Worm (Caenorhabditis elegans) whole organism, L4 larva: Measurements from ENCODE around the gene twk-25.

ENCODE experiments used
- F37D6.2 ChIP-seq: sonication (generic microtip); optimal IDR thresholded peaks from 2 replicates; lab custom pipeline; 2016; ENCODE audit warnings: mild to moderate bottlenecking, missing genetic modification characterization, missing compliant biosample characterization
- Y48G9A.11 ChIP-seq: fragments of 200-800 bp; sonication (Bioruptor generic); IDR thresholded peaks from 2 replicates; pipeline ENCODE4 v1.3.6; 2022; ENCODE audit warnings: missing genetic modification reagents, missing genetic modification characterization, missing compliant biosample characterization
- ama-1 ChIP-seq: fragments of 150-350 bp; optimal IDR thresholded peaks from 2 replicates; lab custom pipeline; 2014; ENCODE audit warnings: inconsistent platforms, mixed read lengths
- ces-1 ChIP-seq: fragments of 150-350 bp; sonication (generic microtip); optimal IDR thresholded peaks from 4 replicates; lab custom pipeline; 2014; ENCODE audit warnings: missing biosample characterization, missing genetic modification reagents, missing genetic modification characterization
- cey-2 ChIP-seq: sonication (generic microtip); optimal IDR thresholded peaks from 3 replicates; lab custom pipeline; 2017; ENCODE audit warnings: missing genetic modification characterization, mild to moderate bottlenecking, missing compliant biosample characterization, antibody characterized with exemption, borderline replicate concordance; ENCODE audit not compliant: insufficient read depth
- dpl-1 ChIP-seq: fragments of 150-350 bp; optimal IDR thresholded peaks from 2 replicates; lab custom pipeline; 2014; ENCODE audit warnings: missing biosample characterization, missing genetic modification reagents, missing genetic modification characterization
- hmg-1.1 ChIP-seq: fragments of 200-800 bp; sonication (Bioruptor generic); IDR thresholded peaks from 2 replicates; pipeline ENCODE4 v1.3.6; 2022; ENCODE audit warnings: missing genetic modification reagents, missing genetic modification characterization, missing compliant biosample characterization
- lim-7 ChIP-seq: fragments of 200-800 bp; sonication (Bioruptor generic); IDR thresholded peaks from 2 replicates; pipeline ENCODE4 v1.3.6; 2022; ENCODE audit warnings: missing genetic modification characterization, missing compliant biosample characterization
- lsy-2 ChIP-seq, 2 experiments: fragments of 150-350 bp in 1 of 2; sonication (generic microtip) in 1 of 2; optimal IDR thresholded peaks; 2 replicates each; lab custom pipeline; 2014 to 2017; ENCODE audit warnings: missing biosample characterization in 2 of 2, missing genetic modification characterization in 2 of 2
- nhr-11 ChIP-seq: fragments of 150-350 bp; optimal IDR thresholded peaks from 2 replicates; lab custom pipeline; 2014; ENCODE audit warnings: missing biosample characterization, missing genetic modification characterization
- nhr-77 ChIP-seq: fragments of 150-350 bp; optimal IDR thresholded peaks from 2 replicates; lab custom pipeline; 2014; ENCODE audit warnings: missing biosample characterization, missing genetic modification characterization
- pqm-1 ChIP-seq: sonication (generic microtip); optimal IDR thresholded peaks from 2 replicates; lab custom pipeline; 2017; ENCODE audit warnings: missing biosample characterization, missing genetic modification characterization

DNA sequence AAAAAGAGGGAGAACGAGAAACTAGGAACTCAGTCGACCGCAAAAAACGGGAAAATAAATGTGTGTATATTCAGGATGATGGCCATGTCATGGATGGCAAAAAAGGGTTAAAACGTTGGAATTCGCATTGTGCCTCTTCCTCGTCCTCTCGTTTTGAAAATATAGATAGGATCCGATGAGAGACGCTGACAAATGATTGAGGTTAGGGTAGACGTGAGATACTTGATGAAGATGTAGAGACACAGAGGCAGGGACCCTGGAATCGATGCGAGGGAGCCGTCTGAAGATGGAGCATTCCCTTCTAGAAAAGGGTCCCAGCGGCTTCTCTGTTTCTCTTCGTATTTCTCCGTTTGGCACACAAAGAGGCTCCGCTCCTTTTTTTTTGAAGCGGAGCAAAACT, 9.6 kb upstream of the twk-25 start:
- peak in 1 of 2 experiments; percentile 52 for TF ChIP-seq lsy-2 (tag; optimal IDR thresholded peaks at IDR 0.05; lab: Kevin White, UChicago)
- TF ChIP-seq nhr-77 (tag; lab: Kevin White, UChicago), result no peak
- no peak for TF ChIP-seq ama-1 (lab: Kevin White, UChicago)
- peak; percentile 22 for TF ChIP-seq ces-1 (GFP tag; lab: Kevin White, UChicago)
- TF ChIP-seq cey-2 (tag; lab: Kevin White, UChicago), result no peak
- TF ChIP-seq pqm-1 (tag; lab: Kevin White, UChicago), result no peak
- no peak for TF ChIP-seq dpl-1 (GFP tag; lab: Kevin White, UChicago)
- TF ChIP-seq Y48G9A.11, result no peak
- TF ChIP-seq hmg-1.1 (GFP tag; lab: Robert Waterston, UW), result peak; percentile 48; the same call in 1 of the 2 replicates
- no peak for TF ChIP-seq nhr-11 (tag; lab: Kevin White, UChicago)
- no peak for TF ChIP-seq lim-7
- TF ChIP-seq F37D6.2, result peak; percentile 21
